Worm (Caenorhabditis elegans) whole organism, L4 larva: ENCODE data around the gene ugt-49.

Experiments
- R02D3.7 ChIP-seq: fragments of 150-350 bp; sonication (generic microtip); optimal IDR thresholded peaks from 3 replicates; lab custom pipeline; 2014; ENCODE audit warnings: missing biosample characterization, missing genetic modification characterization
- ama-1 ChIP-seq: fragments of 150-350 bp; optimal IDR thresholded peaks from 2 replicates; lab custom pipeline; 2014; ENCODE audit warnings: inconsistent platforms, mixed read lengths
- arid-1 ChIP-seq: fragments of 200-800 bp; sonication (Bioruptor generic); conservative IDR thresholded peaks from 2 replicates; pipeline ENCODE4 v1.3.6; 2022; ENCODE audit warnings: missing genetic modification reagents, missing genetic modification characterization, missing compliant biosample characterization
- lsy-2 ChIP-seq, 2 experiments: fragments of 150-350 bp in 1 of 2; sonication (generic microtip) in 1 of 2; optimal IDR thresholded peaks; 2 replicates each; lab custom pipeline; 2014 to 2017; ENCODE audit warnings: missing biosample characterization in 2 of 2, missing genetic modification characterization in 2 of 2
- nhr-10 ChIP-seq: fragments of 150-350 bp; optimal IDR thresholded peaks from 2 replicates; lab custom pipeline; 2014; ENCODE audit warnings: missing biosample characterization, missing genetic modification characterization
- nhr-11 ChIP-seq: fragments of 150-350 bp; optimal IDR thresholded peaks from 2 replicates; lab custom pipeline; 2014; ENCODE audit warnings: missing biosample characterization, missing genetic modification characterization
- snpc-4 ChIP-seq: fragments of 150-350 bp; optimal IDR thresholded peaks from 2 replicates; lab custom pipeline; 2014; ENCODE audit warnings: missing biosample characterization, missing genetic modification characterization
- zip-11 ChIP-seq: fragments of 200-800 bp; sonication (Bioruptor generic); IDR thresholded peaks from 2 replicates; pipeline ENCODE4 v1.3.6; 2022; ENCODE audit warnings: missing genetic modification characterization, missing compliant biosample characterization
- ztf-11 ChIP-seq: fragments of 150-350 bp; optimal IDR thresholded peaks from 2 replicates; lab custom pipeline; 2014; ENCODE audit warnings: missing biosample characterization, missing genetic modification characterization

DNA sequence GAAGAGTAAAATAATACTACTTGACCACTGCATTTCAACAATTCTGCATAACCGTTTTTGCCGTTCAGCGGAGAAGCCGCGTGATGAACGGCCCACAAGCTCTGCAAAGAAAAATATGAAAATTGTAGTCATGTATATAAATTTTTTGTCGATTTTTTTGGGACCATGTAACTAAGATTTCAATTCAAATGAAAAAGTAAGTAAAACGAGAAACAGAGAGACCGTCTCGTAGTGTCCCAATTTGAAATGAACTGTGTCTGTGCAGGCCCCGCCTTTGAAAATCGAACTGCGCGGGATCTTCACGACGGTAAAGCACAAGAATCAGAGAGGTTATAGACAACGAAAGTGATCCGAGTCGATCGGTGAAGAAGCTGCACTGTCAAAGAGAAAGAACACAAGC, 40.1 kb upstream of the ugt-49 start, which contains the start of gene crm-1:
- TF ChIP-seq snpc-4 (tag; lab: Kevin White, UChicago) (no peak), zip-11 (GFP tag; lab: Robert Waterston, UW) (no peak), nhr-10 (tag; lab: Kevin White, UChicago) (no peak), nhr-11 (tag; lab: Kevin White, UChicago) (no peak), lsy-2 (tag; optimal IDR thresholded peaks at IDR 0.05; lab: Kevin White, UChicago) (no peak), arid-1 (GFP tag; lab: Robert Waterston, UW) (no peak), ztf-11 (tag; lab: Kevin White, UChicago) (no peak), R02D3.7 (tag; lab: Kevin White, UChicago) (no peak), ama-1 (no peak)
